Fruit fly (Drosophila melanogaster) whole organism, embryonic: ENCODE data around the gene tHMG1.

Experiments used
- Blimp-1 ChIP-seq: fragments of 200-800 bp; sonication (Bioruptor generic); optimal IDR thresholded peaks from 3 replicates; lab custom pipeline; 2018; ENCODE audit warnings: missing biosample characterization, missing genetic modification characterization, mild to moderate bottlenecking, moderate library complexity, missing genetic modification reagents
- BtbVII ChIP-seq: fragments of 200-800 bp; sonication (Bioruptor generic); optimal IDR thresholded peaks from 3 replicates; lab custom pipeline; 2017; ENCODE audit warnings: missing biosample characterization, mild to moderate bottlenecking, missing genetic modification characterization
- CG1024 ChIP-seq: fragments of 200-800 bp; sonication (Bioruptor generic); IDR thresholded peaks from 2 replicates; pipeline ENCODE4 v1.3.6; 2022; ENCODE audit warnings: missing biosample characterization, missing genetic modification characterization
- CG10321 ChIP-seq: fragments of 200-800 bp; sonication (Bioruptor generic); IDR thresholded peaks from 2 replicates; pipeline ENCODE4 v1.3.6; 2022; ENCODE audit warnings: missing biosample characterization, missing genetic modification characterization
- CG11085 ChIP-seq: fragments of 200-800 bp; sonication (Bioruptor generic); IDR thresholded peaks from 2 replicates; pipeline ENCODE4 v1.3.6; 2022; ENCODE audit warnings: missing biosample characterization, missing genetic modification characterization
- CG12071 ChIP-seq: fragments of 200-800 bp; sonication (Bioruptor generic); optimal IDR thresholded peaks from 3 replicates; lab custom pipeline; 2018; ENCODE audit warnings: missing biosample characterization, mild to moderate bottlenecking, missing genetic modification characterization
- CG12155 ChIP-seq: fragments of 200-800 bp; sonication (Bioruptor generic); optimal IDR thresholded peaks from 3 replicates; lab custom pipeline; 2016; ENCODE audit warnings: missing biosample characterization, missing genetic modification characterization
- CG12236 ChIP-seq: fragments of 200-800 bp; sonication (Bioruptor generic); optimal IDR thresholded peaks from 2 replicates; lab custom pipeline; 2016; ENCODE audit warnings: missing biosample characterization, missing genetic modification characterization
- CG13624 ChIP-seq: fragments of 200-800 bp; sonication (Bioruptor generic); optimal IDR thresholded peaks from 2 replicates; lab custom pipeline; 2016; ENCODE audit warnings: missing biosample characterization, missing genetic modification characterization
- CG14014 ChIP-seq: fragments of 200-800 bp; sonication (Bioruptor generic); IDR thresholded peaks from 2 replicates; pipeline ENCODE4 v1.3.6; 2022; ENCODE audit warnings: missing biosample characterization, missing genetic modification characterization
- CG15696 ChIP-seq: fragments of 200-800 bp; sonication (Bioruptor generic); optimal IDR thresholded peaks from 2 replicates; lab custom pipeline; 2019; ENCODE audit warnings: missing biosample characterization, mild to moderate bottlenecking, missing genetic modification characterization, moderate library complexity
- CG16779 ChIP-seq: fragments of 200-800 bp; sonication (Bioruptor generic); IDR thresholded peaks from 2 replicates; pipeline ENCODE4 v1.3.6; 2022; ENCODE audit warnings: missing biosample characterization, missing genetic modification characterization
- CG17359 ChIP-seq: fragments of 200-800 bp; sonication (Bioruptor generic); optimal IDR thresholded peaks from 3 replicates; lab custom pipeline; 2018; ENCODE audit warnings: missing biosample characterization, mild to moderate bottlenecking, missing genetic modification characterization, moderate library complexity
- CG18476 ChIP-seq: fragments of 200-800 bp; sonication (Bioruptor generic); optimal IDR thresholded peaks from 2 replicates; lab custom pipeline; 2016; ENCODE audit warnings: missing biosample characterization, mild to moderate bottlenecking, missing genetic modification characterization
- CG2202 ChIP-seq: fragments of 200-800 bp; sonication (Bioruptor generic); optimal IDR thresholded peaks from 2 replicates; lab custom pipeline; 2018; ENCODE audit warnings: missing biosample characterization, mild to moderate bottlenecking, missing genetic modification characterization
- CG30431 ChIP-seq: fragments of 200-800 bp; sonication (Bioruptor generic); optimal IDR thresholded peaks from 2 replicates; lab custom pipeline; 2017; ENCODE audit warnings: missing biosample characterization, missing genetic modification characterization
- CG3847 ChIP-seq: fragments of 200-800 bp; sonication (Bioruptor generic); IDR thresholded peaks from 2 replicates; pipeline ENCODE4 v1.3.6; 2022; ENCODE audit warnings: missing biosample characterization, missing genetic modification characterization
- CG4282 ChIP-seq: fragments of 200-800 bp; sonication (Bioruptor generic); optimal IDR thresholded peaks from 2 replicates; lab custom pipeline; 2016; ENCODE audit warnings: missing biosample characterization, missing genetic modification characterization
- CG7745 ChIP-seq: fragments of 200-800 bp; sonication (Bioruptor generic); optimal IDR thresholded peaks from 2 replicates; lab custom pipeline; 2018; ENCODE audit warnings: missing biosample characterization, mild to moderate bottlenecking, missing genetic modification characterization, moderate library complexity
- CG9932 ChIP-seq: fragments of 200-800 bp; sonication (Bioruptor generic); IDR thresholded peaks from 2 replicates; pipeline ENCODE4 v1.3.6; 2022; ENCODE audit warnings: missing biosample characterization, missing genetic modification characterization
- CrebB ChIP-seq: fragments of 200-800 bp; sonication (Bioruptor generic); optimal IDR thresholded peaks from 3 replicates; lab custom pipeline; 2018; ENCODE audit warnings: missing biosample characterization, mild to moderate bottlenecking, missing genetic modification characterization
- D19A ChIP-seq: fragments of 200-800 bp; optimal IDR thresholded peaks from 3 replicates; lab custom pipeline; 2019; ENCODE audit warnings: missing biosample characterization, mild to moderate bottlenecking, missing genetic modification characterization, moderate library complexity
- Elba2 ChIP-seq: fragments of 200-800 bp; sonication (Bioruptor generic); optimal IDR thresholded peaks from 3 replicates; lab custom pipeline; 2016; ENCODE audit warnings: missing biosample characterization, missing genetic modification characterization
- Ets97D ChIP-seq: fragments of 200-800 bp; sonication (Bioruptor generic); optimal IDR thresholded peaks from 3 replicates; lab custom pipeline; 2016; ENCODE audit warnings: missing biosample characterization, missing genetic modification characterization
- Lpt ChIP-seq: fragments of >200 bp; optimal IDR thresholded peaks from 2 replicates; lab custom pipeline; 2018; ENCODE audit warnings: missing biosample characterization, missing genetic modification characterization
- Mad ChIP-seq: fragments of 200-800 bp; sonication (Bioruptor generic); optimal IDR thresholded peaks from 2 replicates; lab custom pipeline; 2016; ENCODE audit warnings: missing biosample characterization, missing genetic modification characterization
- NC2β ChIP-seq: fragments of 200-800 bp; sonication (Bioruptor generic); optimal IDR thresholded peaks from 2 replicates; lab custom pipeline; 2016; ENCODE audit warnings: missing biosample characterization, missing genetic modification characterization
- Nf-YA ChIP-seq: fragments of 200-800 bp; sonication (Bioruptor generic); IDR thresholded peaks from 2 replicates; pipeline ENCODE4 v1.3.6; 2022; ENCODE audit warnings: missing biosample characterization, missing genetic modification characterization
- Oli ChIP-seq: fragments of 200-800 bp; sonication (Bioruptor generic); optimal IDR thresholded peaks from 2 replicates; lab custom pipeline; 2018; ENCODE audit warnings: missing biosample characterization, mild to moderate bottlenecking, missing genetic modification characterization, moderate library complexity
- Optix ChIP-seq: fragments of 200-800 bp; sonication (Bioruptor generic); IDR thresholded peaks from 3 replicates; pipeline ENCODE4 v1.3.6; 2022; ENCODE audit warnings: missing biosample characterization, missing genetic modification characterization
- Rfx ChIP-seq: fragments of 200-800 bp; sonication (Bioruptor generic); IDR thresholded peaks from 2 replicates; pipeline ENCODE4 v1.3.6; 2022; ENCODE audit warnings: missing biosample characterization, missing genetic modification characterization
- Rx ChIP-seq: fragments of 200-800 bp; sonication (Bioruptor generic); IDR thresholded peaks from 2 replicates; pipeline ENCODE4 v1.3.6; 2022; ENCODE audit warnings: missing biosample characterization, missing genetic modification characterization
- Taf1 ChIP-seq: fragments of 200-800 bp; sonication (Bioruptor generic); IDR thresholded peaks from 2 replicates; pipeline ENCODE4 v1.3.6; 2022; ENCODE audit warnings: missing biosample characterization, missing genetic modification characterization
- Trl ChIP-seq, 3 experiments: fragments of >200 bp in 2 of 3; fragments of 200-800 bp in 1 of 3; sonication (Bioruptor generic) in 1 of 3; optimal IDR thresholded peaks; 2 replicates in 1 of 3; 3 replicates in 2 of 3; lab custom pipeline; 2016 to 2017; ENCODE audit warnings: missing biosample characterization in 1 of 3, missing genetic modification characterization in 1 of 3
- disco-r ChIP-seq: fragments of 200-800 bp; sonication (Bioruptor generic); optimal IDR thresholded peaks from 2 replicates; lab custom pipeline; 2016; ENCODE audit warnings: missing biosample characterization, missing genetic modification characterization
- fd3F ChIP-seq: fragments of 200-800 bp; sonication (Bioruptor generic); optimal IDR thresholded peaks from 2 replicates; lab custom pipeline; 2018; ENCODE audit warnings: missing biosample characterization, mild to moderate bottlenecking, missing genetic modification characterization, moderate library complexity
- ftz-f1 ChIP-seq: fragments of 200-800 bp; sonication (Bioruptor generic); optimal IDR thresholded peaks from 2 replicates; lab custom pipeline; 2016; ENCODE audit warnings: missing biosample characterization, missing genetic modification characterization
- fu2 ChIP-seq: fragments of 200-800 bp; sonication (Bioruptor generic); optimal IDR thresholded peaks from 2 replicates; lab custom pipeline; 2016; ENCODE audit warnings: missing biosample characterization, missing genetic modification characterization
- grau ChIP-seq: fragments of 200-800 bp; optimal IDR thresholded peaks from 3 replicates; lab custom pipeline; 2019; ENCODE audit warnings: missing biosample characterization, mild to moderate bottlenecking, missing genetic modification characterization, moderate library complexity
- jigr1 ChIP-seq: fragments of 200-800 bp; sonication (Bioruptor generic); IDR thresholded peaks from 3 replicates; pipeline ENCODE4 v1.3.6; 2022; ENCODE audit warnings: missing biosample characterization, missing genetic modification characterization
- ken ChIP-seq: fragments of 200-800 bp; sonication (Bioruptor generic); IDR thresholded peaks from 3 replicates; pipeline ENCODE4 v1.3.6; 2022; ENCODE audit warnings: missing biosample characterization, missing genetic modification characterization
- lab ChIP-seq: fragments of 200-800 bp; sonication (Bioruptor generic); optimal IDR thresholded peaks from 3 replicates; lab custom pipeline; 2017; ENCODE audit warnings: missing biosample characterization, missing genetic modification characterization, mild to moderate bottlenecking, moderate library complexity, missing genetic modification reagents
- onecut ChIP-seq: fragments of 200-800 bp; sonication (Bioruptor generic); IDR thresholded peaks from 2 replicates; pipeline ENCODE4 v1.3.6; 2022; ENCODE audit warnings: missing biosample characterization, missing genetic modification characterization
- p53 ChIP-seq: fragments of 200-800 bp; sonication (Bioruptor generic); optimal IDR thresholded peaks from 2 replicates; lab custom pipeline; 2016; ENCODE audit warnings: missing biosample characterization, missing genetic modification characterization
- pfk ChIP-seq: fragments of 200-800 bp; sonication (Bioruptor generic); optimal IDR thresholded peaks from 2 replicates; lab custom pipeline; 2018; ENCODE audit warnings: missing biosample characterization, mild to moderate bottlenecking, missing genetic modification characterization, moderate library complexity
- rib ChIP-seq: fragments of 200-800 bp; sonication (Bioruptor generic); IDR thresholded peaks from 2 replicates; pipeline ENCODE4 v1.3.6; 2022; ENCODE audit warnings: missing biosample characterization, missing genetic modification characterization
- ro ChIP-seq: fragments of 200-800 bp; sonication (Bioruptor generic); IDR thresholded peaks from 2 replicates; pipeline ENCODE4 v1.3.6; 2022; ENCODE audit warnings: missing biosample characterization, missing genetic modification characterization
- stwl ChIP-seq: fragments of 200-800 bp; sonication (Bioruptor generic); optimal IDR thresholded peaks from 3 replicates; lab custom pipeline; 2018; ENCODE audit warnings: missing biosample characterization, mild to moderate bottlenecking, missing genetic modification characterization, moderate library complexity
- tna ChIP-seq: fragments of 200-800 bp; sonication (Bioruptor generic); IDR thresholded peaks from 2 replicates; pipeline ENCODE4 v1.3.6; 2022; ENCODE audit warnings: missing biosample characterization, missing genetic modification characterization; ENCODE audit not compliant: partially characterized antibody
- tup ChIP-seq: fragments of 200-800 bp; sonication (Bioruptor generic); optimal IDR thresholded peaks from 2 replicates; lab custom pipeline; 2016; ENCODE audit warnings: missing biosample characterization, mild to moderate bottlenecking, missing genetic modification characterization, moderate library complexity
- tx ChIP-seq: fragments of 200-800 bp; sonication (Bioruptor generic); optimal IDR thresholded peaks from 2 replicates; lab custom pipeline; 2016; ENCODE audit warnings: missing biosample characterization, missing genetic modification characterization

The tHMG1 gene

DNA sequence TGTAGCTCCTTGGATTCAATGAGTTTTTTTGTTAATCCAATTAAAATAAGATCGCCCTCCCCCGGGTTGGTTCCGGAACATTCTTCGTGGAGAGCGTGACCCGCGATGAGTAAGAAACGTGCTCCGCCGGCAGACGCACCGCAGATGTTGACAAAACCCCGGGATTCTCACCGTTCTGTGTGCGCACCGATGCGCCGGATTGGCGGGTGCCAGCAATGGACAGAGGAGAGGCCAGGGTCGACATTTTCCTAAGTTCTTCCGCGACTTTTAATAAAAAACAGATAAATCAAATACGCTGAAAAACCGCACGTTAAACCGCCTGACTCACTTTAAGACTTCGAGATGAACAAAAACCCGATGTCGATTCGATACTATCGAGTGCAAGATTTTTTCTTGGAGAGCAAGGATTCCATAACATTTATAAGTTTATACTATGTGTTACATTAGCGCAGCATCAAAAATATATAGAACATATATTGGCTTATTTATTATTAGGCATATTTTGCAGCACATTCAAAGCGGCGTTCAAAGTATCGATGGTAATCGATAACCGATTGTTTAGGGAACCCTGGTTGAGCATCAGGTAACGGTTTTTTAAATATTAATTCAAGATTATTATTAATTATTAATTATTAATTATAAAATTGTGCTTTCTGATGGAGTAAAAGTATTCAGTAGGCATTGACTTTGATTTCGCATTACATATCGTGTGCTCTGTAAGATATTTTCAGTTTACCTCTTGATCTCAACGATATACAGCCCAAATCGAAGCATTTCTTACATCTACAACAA lies at the start of gene tHMG1, which contains the start of gene CCT1 (continued):
- TF ChIP-seq pfk (no peak), CG7745 (tag; lab: Kevin White, UChicago) (no peak), CG16779 (GFP tag; lab: Robert Waterston, UW) (no peak), Lpt (GFP tag; lab: Kevin White, UChicago) (no peak), Taf1 (GFP tag; lab: Robert Waterston, UW) (no peak), Oli (tag; lab: Kevin White, UChicago) (no peak), stwl (tag; lab: Kevin White, UChicago) (peak; percentile 55), Mad (GFP tag; lab: Kevin White, UChicago) (no peak), CG4282 (GFP tag; lab: Kevin White, UChicago) (no peak), CG11085 (GFP tag; lab: Robert Waterston, UW) (no peak), CG2202 (tag; lab: Kevin White, UChicago) (no peak), CG9932 (GFP tag; lab: Robert Waterston, UW) (no peak), CG12236 (no peak), grau (peak; percentile 21), CG12071 (GFP tag; lab: Kevin White, UChicago) (no peak), CrebB (no peak), CG10321 (GFP tag; lab: Robert Waterston, UW) (no peak), onecut (GFP tag; lab: Robert Waterston, UW) (no peak), Rx (GFP tag; lab: Robert Waterston, UW) (no peak), disco-r (GFP tag; lab: Kevin White, UChicago) (no peak), CG12155 (GFP tag; lab: Kevin White, UChicago) (no peak), Optix (GFP tag; lab: Robert Waterston, UW) (no peak), CG14014 (no peak), CG18476 (GFP tag; lab: Kevin White, UChicago) (no peak), CG1024 (no peak), ro (no peak), ftz-f1 (GFP tag; lab: Kevin White, UChicago) (no peak), CG17359 (tag; lab: Kevin White, UChicago) (no peak), tx (GFP tag; lab: Kevin White, UChicago) (peak; percentile 47), Ets97D (GFP tag; lab: Kevin White, UChicago) (peak; percentile 56), BtbVII (GFP tag; lab: Kevin White, UChicago) (no peak), lab (GFP tag; lab: Kevin White, UChicago) (no peak), Trl (optimal IDR thresholded peaks at IDR 0.05; lab: Kevin White, UChicago) (no peak), Trl (GFP tag; optimal IDR thresholded peaks at IDR 0.05; lab: Kevin White, UChicago) (no peak), tna (peak; percentile 80), p53 (GFP tag; lab: Kevin White, UChicago) (no peak), D19A (no peak), CG3847 (GFP tag; lab: Robert Waterston, UW) (no peak), fu2 (no peak), Nf-YA (GFP tag; lab: Robert Waterston, UW) (0 out of 2 replicates have a peak, but pooled peaks have one; percentile 21), ken (no peak), CG13624 (no peak), CG30431 (no peak), NC2β (GFP tag; lab: Kevin White, UChicago) (peak; percentile 39), fd3F (GFP tag; lab: Kevin White, UChicago) (no peak), jigr1 (GFP tag; lab: Robert Waterston, UW) (no peak), Rfx (GFP tag; lab: Robert Waterston, UW) (no peak), tup (GFP tag; lab: Kevin White, UChicago) (no peak), CG15696 (tag; lab: Kevin White, UChicago) (no peak), rib (GFP tag; lab: Robert Waterston, UW) (no peak), Elba2 (GFP tag; lab: Kevin White, UChicago) (no peak), Blimp-1 (no peak)
